Worm (Caenorhabditis elegans) whole organism, midembryonic: ENCODE measurements around the gene srx-76.

ENCODE experiments used
- T22C8.4 ChIP-seq: fragments of 200-800 bp; sonication (Bioruptor generic); IDR thresholded peaks from 2 replicates; pipeline ENCODE4 v1.3.6; 2022; ENCODE audit warnings: missing genetic modification characterization, missing compliant biosample characterization
- cog-1 ChIP-seq: sonication (generic microtip); optimal IDR thresholded peaks from 2 replicates; lab custom pipeline; 2016; ENCODE audit warnings: missing genetic modification characterization, missing compliant biosample characterization
- flt-1 ChIP-seq: fragments of 200-800 bp; sonication (Bioruptor generic); IDR thresholded peaks from 2 replicates; pipeline ENCODE4 v1.3.6; 2022; ENCODE audit warnings: missing genetic modification characterization, missing compliant biosample characterization
- klf-2 ChIP-seq: fragments of 200-800 bp; sonication (Bioruptor generic); conservative IDR thresholded peaks from 2 replicates; pipeline ENCODE4 v1.3.6; 2022; ENCODE audit warnings: missing genetic modification reagents, missing genetic modification characterization, missing compliant biosample characterization
- med-1 ChIP-seq: sonication (generic microtip); optimal IDR thresholded peaks from 2 replicates; lab custom pipeline; 2017; ENCODE audit warnings: missing genetic modification characterization, mild to moderate bottlenecking, missing compliant biosample characterization, antibody characterized with exemption, missing genetic modification reagents; ENCODE audit not compliant: insufficient read depth
- ref-1 ChIP-seq: fragments of 200-800 bp; sonication (Bioruptor generic); conservative IDR thresholded peaks from 2 replicates; pipeline ENCODE4 v1.3.6; 2022; ENCODE audit warnings: missing genetic modification reagents, missing genetic modification characterization, missing compliant biosample characterization
- tab-1 ChIP-seq: fragments of 200-800 bp; sonication (Bioruptor generic); IDR thresholded peaks from 2 replicates; pipeline ENCODE4 v1.3.6; 2022; ENCODE audit warnings: missing genetic modification characterization, missing compliant biosample characterization
- ztf-23 ChIP-seq: fragments of 200-800 bp; sonication (Bioruptor generic); IDR thresholded peaks from 2 replicates; pipeline ENCODE4 v1.3.6; 2022; ENCODE audit warnings: missing genetic modification reagents, missing genetic modification characterization, missing compliant biosample characterization

DNA sequence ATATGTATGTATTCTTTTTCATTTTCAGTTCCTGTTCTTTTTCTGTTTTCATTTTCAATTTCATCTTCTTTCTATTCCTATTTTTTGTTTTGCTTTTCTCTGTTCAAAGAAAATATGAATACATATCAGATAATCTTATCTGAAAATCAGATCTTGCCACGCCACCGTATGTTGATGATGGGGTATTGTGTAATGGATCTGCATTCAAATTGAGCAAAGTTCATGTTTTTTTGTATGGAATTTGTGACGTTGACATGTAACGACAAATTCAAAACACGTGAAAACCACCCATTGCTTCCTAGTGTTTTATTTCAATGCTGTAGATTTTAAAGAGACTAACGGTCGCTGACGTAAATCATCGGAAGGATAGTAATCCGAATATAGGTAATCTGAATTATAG is 33.3 kb upstream of the srx-76 start:
- TF ChIP-seq tab-1 (GFP tag; lab: Robert Waterston, UW) (no peak), ztf-23 (GFP tag; lab: Robert Waterston, UW) (no peak), flt-1 (GFP tag; lab: Robert Waterston, UW) (no peak), ref-1 (GFP tag; lab: Robert Waterston, UW) (no peak), cog-1 (tag; lab: Kevin White, UChicago) (no peak), med-1 (GFP tag; lab: Kevin White, UChicago) (no peak), T22C8.4 (GFP tag; lab: Robert Waterston, UW) (no peak), klf-2 (no peak)
